Fruit fly (Drosophila melanogaster): ENCODE results near the gene mia.

The mia gene

dm6 chr3R:5502646-5503045 lies 48.3 kb downstream of the mia start, which contains the start of gene NKCC:
TSS of gene NKCC (minus strand) at chr3R:5502702.
- TF ChIP-seq lola (GFP tag; optimal IDR thresholded peaks at IDR 0.05), result no peak
- no peak for TF ChIP-seq Rel (GFP tag; optimal IDR thresholded peaks at IDR 0.05)
- peak; percentile 90 for TF ChIP-seq Rel (tag; optimal IDR thresholded peaks at IDR 0.05)

All from whole organism, wandering third instar larva.